Fruit fly (Drosophila melanogaster) whole organism, prepupa: ENCODE results near the gene Prp40.

Experiments
- CG11762 ChIP-seq: fragments of 200-800 bp; sonication (Bioruptor generic); optimal IDR thresholded peaks from 3 replicates; lab custom pipeline; 2016; ENCODE audit warnings: missing biosample characterization, missing genetic modification characterization; ENCODE audit not compliant: insufficient read depth
- fkh ChIP-seq: fragments of 200-800 bp; sonication (Bioruptor generic); optimal IDR thresholded peaks from 3 replicates; lab custom pipeline; 2017; ENCODE audit warnings: missing biosample characterization, mild to moderate bottlenecking, missing genetic modification characterization, moderate library complexity

DNA sequence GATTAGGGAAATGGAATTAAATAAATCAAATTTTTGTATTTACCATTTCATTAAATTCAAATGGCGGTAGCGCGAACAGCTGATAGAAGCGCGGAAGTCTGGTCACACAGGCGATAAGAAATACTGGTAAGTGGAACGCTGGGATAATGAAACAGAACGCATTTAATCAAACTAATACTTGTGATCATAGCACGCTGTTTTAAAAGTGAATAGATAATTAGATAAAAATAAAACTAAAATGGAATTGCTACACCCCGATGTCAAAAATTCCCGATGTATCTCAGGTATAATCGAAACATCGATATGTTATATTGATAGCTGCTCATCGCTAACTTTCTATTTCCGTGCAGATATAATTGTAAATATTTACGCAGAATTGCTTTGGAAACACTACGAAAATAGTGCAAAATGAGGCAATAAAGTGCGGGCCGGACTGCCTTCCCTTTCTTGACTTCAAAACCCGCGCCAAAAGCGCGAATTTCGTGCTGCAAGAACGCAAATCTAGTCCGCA is 30.3 kb upstream of the Prp40 start, which contains the start of the genes okr and CG3558:
- peak; percentile 71 for TF ChIP-seq fkh (GFP tag; lab: Kevin White, UChicago)
- no peak for TF ChIP-seq CG11762 (GFP tag; lab: Kevin White, UChicago)
